Worm (Caenorhabditis elegans): ENCODE results near the gene srh-67.

DNA sequence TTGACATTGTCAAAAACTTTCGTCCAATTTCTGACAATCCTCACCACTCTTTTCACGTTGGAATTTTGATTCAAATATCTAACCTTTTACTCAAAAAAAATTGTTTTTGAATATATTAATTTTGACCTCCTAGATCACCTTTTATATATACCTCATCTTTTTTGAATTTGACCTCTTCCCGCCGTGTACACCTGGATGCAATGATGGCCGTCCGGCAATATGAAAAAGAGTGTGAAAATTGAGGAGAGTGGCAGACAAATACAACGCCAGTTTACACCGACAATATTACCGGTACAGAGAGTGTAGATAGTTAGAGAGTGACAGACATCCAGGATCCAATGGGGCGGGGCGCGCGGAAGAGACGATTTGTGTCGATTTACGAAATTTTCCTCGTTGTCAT lies 10.9 kb downstream of the srh-67 start, which contains the start of gene ceh-99:
- TF ChIP-seq daf-19 (GFP tag; conservative IDR thresholded peaks at IDR 0.05) = no peak
- no peak for TF ChIP-seq Y105C5A.15 (GFP tag; IDR thresholded peaks at IDR 0.05)
- no peak for TF ChIP-seq zag-1 (tag; optimal IDR thresholded peaks at IDR 0.05)
- TF ChIP-seq snpc-4 (tag; optimal IDR thresholded peaks at IDR 0.05) = no peak
- TF ChIP-seq nhr-237 (tag; optimal IDR thresholded peaks at IDR 0.05) = no peak
- no peak for TF ChIP-seq fkh-10 (GFP tag; optimal IDR thresholded peaks at IDR 0.05)
- TF ChIP-seq nhr-77 (tag; optimal IDR thresholded peaks at IDR 0.05) = no peak
- no peak for TF ChIP-seq pha-4 (GFP tag; IDR thresholded peaks at IDR 0.05)
- no peak for TF ChIP-seq pha-4 (tag; optimal IDR thresholded peaks at IDR 0.05)
- no peak for TF ChIP-seq nhr-41 (GFP tag; IDR thresholded peaks at IDR 0.05)
- TF ChIP-seq tag-97 (GFP tag; IDR thresholded peaks at IDR 0.05) = no peak
- TF ChIP-seq mep-1 (tag; optimal IDR thresholded peaks at IDR 0.05) = no peak
- TF ChIP-seq egl-27 (tag; optimal IDR thresholded peaks at IDR 0.05) = no peak
- TF ChIP-seq mdl-1 (tag; optimal IDR thresholded peaks at IDR 0.05) = no peak
- TF ChIP-seq lin-38 (GFP tag; IDR thresholded peaks at IDR 0.05) = no peak

Measured in whole organism, L4 larva.